Worm (Caenorhabditis elegans) whole organism, late embryonic: Measurements from ENCODE around the gene aakg-1.
A peak's percentile ranks its signal among the peaks of the same experiment; 100 is the strongest.

Experiments
- C38D4.7 ChIP-seq: fragments of 200-800 bp; sonication (Bioruptor generic); optimal IDR thresholded peaks from 2 replicates; lab custom pipeline; 2018; ENCODE audit warnings: mild to moderate bottlenecking, missing genetic modification characterization, moderate library complexity, missing compliant biosample characterization
- F13H6.1 ChIP-seq: sonication (generic microtip); optimal IDR thresholded peaks from 2 replicates; lab custom pipeline; 2016; ENCODE audit warnings: missing genetic modification characterization, missing compliant biosample characterization
- K09A11.1 ChIP-seq: sonication (generic microtip); optimal IDR thresholded peaks from 2 replicates; lab custom pipeline; 2017; ENCODE audit warnings: antibody characterized with exemption, mild to moderate bottlenecking, missing genetic modification characterization, missing compliant biosample characterization; ENCODE audit not compliant: insufficient read depth
- T23F11.4 ChIP-seq: fragments of 200-800 bp; sonication (Bioruptor generic); optimal IDR thresholded peaks from 2 replicates; lab custom pipeline; 2018; ENCODE audit warnings: mild to moderate bottlenecking, missing genetic modification characterization, missing compliant biosample characterization
- Y22D7AL.16 ChIP-seq: sonication (generic microtip); optimal IDR thresholded peaks from 2 replicates; lab custom pipeline; 2016; ENCODE audit warnings: missing genetic modification characterization, missing compliant biosample characterization
- ahr-1 ChIP-seq: sonication (generic microtip); optimal IDR thresholded peaks from 2 replicates; lab custom pipeline; 2016; ENCODE audit warnings: missing genetic modification characterization, missing compliant biosample characterization
- ceh-14 ChIP-seq: sonication (generic microtip); optimal IDR thresholded peaks from 2 replicates; lab custom pipeline; 2016; ENCODE audit warnings: missing genotype, missing genetic modification characterization, missing compliant biosample characterization
- ceh-18 ChIP-seq: sonication (generic microtip); optimal IDR thresholded peaks from 2 replicates; lab custom pipeline; 2016; ENCODE audit warnings: missing genetic modification characterization, missing compliant biosample characterization
- ceh-2 ChIP-seq: sonication (generic microtip); optimal IDR thresholded peaks from 2 replicates; lab custom pipeline; 2016; ENCODE audit warnings: missing genotype, missing genetic modification characterization, missing compliant biosample characterization
- ceh-22 ChIP-seq: sonication (generic microtip); optimal IDR thresholded peaks from 2 replicates; lab custom pipeline; 2017; ENCODE audit warnings: missing biosample characterization, missing genetic modification characterization
- ceh-24 ChIP-seq: sonication (generic microtip); optimal IDR thresholded peaks from 2 replicates; lab custom pipeline; 2016; ENCODE audit warnings: mild to moderate bottlenecking, missing genetic modification characterization, missing compliant biosample characterization
- ceh-30 ChIP-seq: fragments of 150-350 bp; optimal IDR thresholded peaks from 2 replicates; lab custom pipeline; 2014; ENCODE audit warnings: missing biosample characterization, missing genetic modification characterization
- ceh-31 ChIP-seq: sonication (generic microtip); optimal IDR thresholded peaks from 2 replicates; lab custom pipeline; 2016; ENCODE audit warnings: missing genetic modification characterization, missing compliant biosample characterization
- ceh-34 ChIP-seq: sonication (generic microtip); optimal IDR thresholded peaks from 2 replicates; lab custom pipeline; 2016; ENCODE audit warnings: mild to moderate bottlenecking, missing genetic modification characterization, missing compliant biosample characterization
- ceh-45 ChIP-seq: fragments of 200-800 bp; sonication (Bioruptor generic); IDR thresholded peaks from 2 replicates; pipeline ENCODE4 v1.3.6; 2022; ENCODE audit warnings: missing genetic modification reagents, missing genetic modification characterization, missing compliant biosample characterization
- ceh-48 ChIP-seq: sonication (generic microtip); optimal IDR thresholded peaks from 2 replicates; lab custom pipeline; 2016; ENCODE audit warnings: missing genetic modification characterization, inconsistent platforms, missing compliant biosample characterization
- ceh-6 ChIP-seq: fragments of 200-800 bp; sonication (Bioruptor generic); optimal IDR thresholded peaks from 2 replicates; lab custom pipeline; 2018; ENCODE audit warnings: mild to moderate bottlenecking, missing genetic modification characterization, missing compliant biosample characterization
- ceh-9 ChIP-seq: sonication (generic microtip); optimal IDR thresholded peaks from 2 replicates; lab custom pipeline; 2016; ENCODE audit warnings: mild to moderate bottlenecking, missing genetic modification characterization, inconsistent platforms, missing compliant biosample characterization
- dmd-4 ChIP-seq: sonication (generic microtip); optimal IDR thresholded peaks from 2 replicates; lab custom pipeline; 2016; ENCODE audit warnings: borderline replicate concordance, missing genetic modification characterization, missing compliant biosample characterization
- dve-1 ChIP-seq: sonication (generic microtip); optimal IDR thresholded peaks from 2 replicates; lab custom pipeline; 2017; ENCODE audit warnings: antibody characterized with exemption, mild to moderate bottlenecking, missing genetic modification characterization, missing compliant biosample characterization
- elt-4 ChIP-seq: sonication (generic microtip); optimal IDR thresholded peaks from 2 replicates; lab custom pipeline; 2016; ENCODE audit warnings: missing genetic modification characterization, missing compliant biosample characterization
- ets-4 ChIP-seq: sonication (generic microtip); optimal IDR thresholded peaks from 2 replicates; lab custom pipeline; 2016; ENCODE audit warnings: missing genetic modification characterization, missing compliant biosample characterization
- eyg-1 ChIP-seq: sonication (generic microtip); optimal IDR thresholded peaks from 2 replicates; lab custom pipeline; 2016; ENCODE audit warnings: missing genotype, missing genetic modification characterization, missing compliant biosample characterization
- fax-1 ChIP-seq: sonication (generic microtip); optimal IDR thresholded peaks from 2 replicates; lab custom pipeline; 2016; ENCODE audit warnings: missing genotype, missing genetic modification characterization, missing compliant biosample characterization
- fkh-10 ChIP-seq: fragments of 150-350 bp; optimal IDR thresholded peaks from 2 replicates; lab custom pipeline; 2014; ENCODE audit warnings: missing biosample characterization, missing genetic modification reagents, missing genetic modification characterization
- fkh-6 ChIP-seq: sonication (generic microtip); optimal IDR thresholded peaks from 2 replicates; lab custom pipeline; 2016; ENCODE audit warnings: missing genetic modification characterization, missing compliant biosample characterization
- hlh-13 ChIP-seq: fragments of 200-800 bp; sonication (Bioruptor generic); optimal IDR thresholded peaks from 2 replicates; lab custom pipeline; 2018; ENCODE audit warnings: mild to moderate bottlenecking, missing genetic modification characterization, missing compliant biosample characterization
- hlh-15 ChIP-seq: sonication (generic microtip); optimal IDR thresholded peaks from 2 replicates; lab custom pipeline; 2016; ENCODE audit warnings: missing genetic modification characterization, missing compliant biosample characterization
- hlh-30 ChIP-seq: sonication (generic microtip); optimal IDR thresholded peaks from 2 replicates; lab custom pipeline; 2017; ENCODE audit warnings: antibody characterized with exemption, missing genetic modification characterization, missing compliant biosample characterization; ENCODE audit not compliant: insufficient read depth
- hlh-6 ChIP-seq: sonication (generic microtip); optimal IDR thresholded peaks from 2 replicates; lab custom pipeline; 2016; ENCODE audit warnings: missing genotype, missing genetic modification characterization, missing compliant biosample characterization
- lim-6 ChIP-seq: sonication (generic microtip); optimal IDR thresholded peaks from 2 replicates; lab custom pipeline; 2016; ENCODE audit warnings: missing genetic modification characterization, missing compliant biosample characterization
- lin-11 ChIP-seq: fragments of 200-800 bp; sonication (Bioruptor generic); optimal IDR thresholded peaks from 2 replicates; lab custom pipeline; 2018; ENCODE audit warnings: mild to moderate bottlenecking, missing genetic modification characterization, missing compliant biosample characterization
- madf-2 ChIP-seq: sonication (generic microtip); optimal IDR thresholded peaks from 2 replicates; lab custom pipeline; 2017; ENCODE audit warnings: missing genetic modification characterization, missing compliant biosample characterization
- mec-3 ChIP-seq: sonication (generic microtip); optimal IDR thresholded peaks from 2 replicates; lab custom pipeline; 2016; ENCODE audit warnings: borderline replicate concordance, missing genetic modification characterization, missing compliant biosample characterization
- nfya-1 ChIP-seq: sonication (generic microtip); optimal IDR thresholded peaks from 2 replicates; lab custom pipeline; 2017; ENCODE audit warnings: missing genetic modification characterization, mild to moderate bottlenecking, missing compliant biosample characterization, antibody characterized with exemption, moderate library complexity
- nhr-11 ChIP-seq: fragments of 150-350 bp; optimal IDR thresholded peaks from 2 replicates; lab custom pipeline; 2014; ENCODE audit warnings: missing biosample characterization, missing genetic modification characterization
- nhr-232 ChIP-seq: sonication (generic microtip); optimal IDR thresholded peaks from 2 replicates; lab custom pipeline; 2016; ENCODE audit warnings: missing genetic modification characterization, missing compliant biosample characterization
- npax-4 ChIP-seq: sonication (generic microtip); optimal IDR thresholded peaks from 2 replicates; lab custom pipeline; 2016; ENCODE audit warnings: missing genetic modification characterization, missing compliant biosample characterization
- odd-2 ChIP-seq: sonication (generic microtip); optimal IDR thresholded peaks from 2 replicates; lab custom pipeline; 2017; ENCODE audit warnings: antibody characterized with exemption, mild to moderate bottlenecking, missing genetic modification characterization, missing compliant biosample characterization
- pag-3 ChIP-seq: sonication (generic microtip); optimal IDR thresholded peaks from 2 replicates; lab custom pipeline; 2016; ENCODE audit warnings: missing compliant biosample characterization, missing genetic modification characterization, borderline replicate concordance
- pax-1 ChIP-seq: fragments of 150-350 bp; optimal IDR thresholded peaks from 2 replicates; lab custom pipeline; 2014; ENCODE audit warnings: missing biosample characterization, missing genetic modification characterization
- pha-4 ChIP-seq: fragments of 150-350 bp; optimal IDR thresholded peaks from 2 replicates; lab custom pipeline; 2018; ENCODE audit warnings: missing biosample characterization, missing genetic modification reagents, missing genetic modification characterization
- pros-1 ChIP-seq: fragments of 150-350 bp; optimal IDR thresholded peaks from 2 replicates; lab custom pipeline; 2014; ENCODE audit warnings: missing biosample characterization, missing genetic modification reagents, missing genetic modification characterization
- sox-4 ChIP-seq: sonication (generic microtip); optimal IDR thresholded peaks from 2 replicates; lab custom pipeline; 2017; ENCODE audit warnings: mild to moderate bottlenecking, missing genetic modification characterization, inconsistent platforms, missing compliant biosample characterization
- syd-9 ChIP-seq: sonication (generic microtip); optimal IDR thresholded peaks from 2 replicates; lab custom pipeline; 2016; ENCODE audit warnings: mild to moderate bottlenecking, missing genetic modification characterization, moderate library complexity, missing compliant biosample characterization
- tbx-2 ChIP-seq: sonication (generic microtip); optimal IDR thresholded peaks from 2 replicates; lab custom pipeline; 2016; ENCODE audit warnings: missing genetic modification characterization, missing compliant biosample characterization
- tbx-7 ChIP-seq: sonication (generic microtip); optimal IDR thresholded peaks from 2 replicates; lab custom pipeline; 2016; ENCODE audit warnings: missing genotype, missing genetic modification characterization, missing compliant biosample characterization
- unc-3 ChIP-seq, 2 experiments: fragments of 200-800 bp in 1 of 2; sonication (Bioruptor generic) in 1 of 2; sonication (generic microtip) in 1 of 2; conservative IDR thresholded peaks in 1 of 2; optimal IDR thresholded peaks in 1 of 2; 2 replicates each; pipeline versions ENCODE4 v1.3.6 to Lab custom; 2016 to 2022; ENCODE audit warnings: missing compliant biosample characterization in 2 of 2, missing genetic modification characterization in 2 of 2, missing genetic modification reagents in 1 of 2
- unc-42 ChIP-seq: sonication (generic microtip); optimal IDR thresholded peaks from 2 replicates; lab custom pipeline; 2016; ENCODE audit warnings: missing genotype, missing genetic modification characterization, missing compliant biosample characterization
- zip-5 ChIP-seq: sonication (generic microtip); optimal IDR thresholded peaks from 2 replicates; lab custom pipeline; 2016; ENCODE audit warnings: missing genetic modification characterization, missing compliant biosample characterization
- ztf-16 ChIP-seq: sonication (generic microtip); optimal IDR thresholded peaks from 2 replicates; lab custom pipeline; 2017; ENCODE audit warnings: missing genetic modification characterization, missing compliant biosample characterization

Gene aakg-1

ce11 chrIII:12575350-12576292 lies at the start of gene aakg-1:
Gene aakg-1, minus strand, starts transcription at chrIII:12575401.
- TF ChIP-seq ceh-48 (tag; lab: Kevin White, UChicago): no peak
- TF ChIP-seq nfya-1 (tag; lab: Kevin White, UChicago): peak; percentile 12
- no peak for TF ChIP-seq F13H6.1
- TF ChIP-seq dmd-4 (tag; lab: Kevin White, UChicago): no peak
- TF ChIP-seq eyg-1 (tag; lab: Kevin White, UChicago): peak; percentile 1
- TF ChIP-seq K09A11.1 (tag; lab: Kevin White, UChicago): no peak
- no peak for TF ChIP-seq ceh-9 (tag; lab: Kevin White, UChicago)
- TF ChIP-seq ceh-2 (tag; lab: Kevin White, UChicago): no peak
- peak; percentile 3 for TF ChIP-seq ceh-34 (tag; lab: Kevin White, UChicago)
- TF ChIP-seq syd-9 (tag; lab: Kevin White, UChicago): no peak
- TF ChIP-seq pag-3 (tag; lab: Kevin White, UChicago): no peak
- TF ChIP-seq elt-4: no peak
- TF ChIP-seq fkh-10 (GFP tag; lab: Kevin White, UChicago): no peak
- no peak for TF ChIP-seq madf-2
- TF ChIP-seq lim-6 (tag; lab: Kevin White, UChicago): no peak
- no peak for TF ChIP-seq T23F11.4 (GFP tag; lab: Kevin White, UChicago)
- TF ChIP-seq zip-5: no peak
- TF ChIP-seq pax-1 (tag; lab: Kevin White, UChicago): no peak
- TF ChIP-seq hlh-13 (GFP tag; lab: Kevin White, UChicago): no peak
- no peak for TF ChIP-seq npax-4
- no peak for TF ChIP-seq lin-11 (tag; lab: Kevin White, UChicago)
- peak; percentile 14 for TF ChIP-seq ceh-31 (tag; lab: Kevin White, UChicago)
- TF ChIP-seq nhr-232 (tag; lab: Kevin White, UChicago): no peak
- no peak for TF ChIP-seq hlh-15 (tag; lab: Kevin White, UChicago)
- no peak for TF ChIP-seq ceh-24 (tag; lab: Kevin White, UChicago)
- peak; percentile 53 for TF ChIP-seq hlh-6
- TF ChIP-seq ets-4: no peak
- TF ChIP-seq ceh-18 (tag; lab: Kevin White, UChicago): no peak
- TF ChIP-seq ahr-1 (tag; lab: Kevin White, UChicago): no peak
- TF ChIP-seq C38D4.7: no peak
- TF ChIP-seq ceh-14 (tag; lab: Kevin White, UChicago): no peak
- TF ChIP-seq pha-4 (tag; lab: Kevin White, UChicago): no peak
- TF ChIP-seq Y22D7AL.16 (tag; lab: Kevin White, UChicago): no peak
- no peak for TF ChIP-seq ceh-30
- peak; percentile 72 for TF ChIP-seq hlh-30 (tag; lab: Kevin White, UChicago)
- TF ChIP-seq ceh-22 (tag; lab: Kevin White, UChicago): no peak
- no peak for TF ChIP-seq fax-1
- no peak for TF ChIP-seq ceh-6 (GFP tag; lab: Kevin White, UChicago)
- TF ChIP-seq nhr-11: no peak
- no peak for TF ChIP-seq unc-3 (GFP tag; conservative IDR thresholded peaks at IDR 0.05; lab: Robert Waterston, UW)
- TF ChIP-seq unc-3 (tag; optimal IDR thresholded peaks at IDR 0.05; lab: Kevin White, UChicago): no peak
- TF ChIP-seq mec-3: no peak
- no peak for TF ChIP-seq sox-4
- no peak for TF ChIP-seq dve-1 (tag; lab: Kevin White, UChicago)
- no peak for TF ChIP-seq tbx-7 (tag; lab: Kevin White, UChicago)
- TF ChIP-seq fkh-6 (tag; lab: Kevin White, UChicago): no peak
- TF ChIP-seq pros-1 (tag; lab: Kevin White, UChicago): no peak
- no peak for TF ChIP-seq unc-42
- TF ChIP-seq odd-2 (tag; lab: Kevin White, UChicago): no peak
- no peak for TF ChIP-seq ztf-16 (tag; lab: Kevin White, UChicago)
- peak; percentile 39 for TF ChIP-seq tbx-2 (tag; lab: Kevin White, UChicago)
- TF ChIP-seq ceh-45 (GFP tag; lab: Robert Waterston, UW): no peak
